Fruit fly (Drosophila melanogaster) whole organism, embryonic: ENCODE measurements around the gene LysRS.

Experiments used
- Bteb2 ChIP-seq: fragments of 200-800 bp; sonication (Bioruptor generic); optimal IDR thresholded peaks from 2 replicates; lab custom pipeline; 2016; ENCODE audit warnings: missing biosample characterization, missing genetic modification characterization
- CG10267 ChIP-seq: fragments of 200-800 bp; sonication (Bioruptor generic); optimal IDR thresholded peaks from 2 replicates; lab custom pipeline; 2018; ENCODE audit warnings: missing biosample characterization, mild to moderate bottlenecking, missing genetic modification characterization, moderate library complexity
- CG10366 ChIP-seq: fragments of 200-800 bp; sonication (Bioruptor generic); IDR thresholded peaks from 2 replicates; pipeline ENCODE4 v1.3.6; 2022; ENCODE audit warnings: missing biosample characterization, missing genetic modification characterization
- CG10462 ChIP-seq: fragments of 200-800 bp; sonication (Bioruptor generic); optimal IDR thresholded peaks from 2 replicates; lab custom pipeline; 2016; ENCODE audit warnings: missing biosample characterization, missing genetic modification characterization
- CG11695 ChIP-seq: fragments of 200-800 bp; sonication (Bioruptor generic); IDR thresholded peaks from 3 replicates; pipeline ENCODE4 v1.3.6; 2022; ENCODE audit warnings: missing biosample characterization, missing genetic modification characterization
- CG13624 ChIP-seq: fragments of 200-800 bp; sonication (Bioruptor generic); optimal IDR thresholded peaks from 2 replicates; lab custom pipeline; 2016; ENCODE audit warnings: missing biosample characterization, missing genetic modification characterization
- CG14050 ChIP-seq: fragments of 200-800 bp; sonication (Bioruptor generic); IDR thresholded peaks from 3 replicates; pipeline ENCODE4 v1.3.6; 2022; ENCODE audit warnings: missing biosample characterization, missing genetic modification characterization
- CG14441 ChIP-seq: fragments of 200-800 bp; sonication (Bioruptor generic); IDR thresholded peaks from 2 replicates; pipeline ENCODE4 v1.3.6; 2022; ENCODE audit warnings: missing biosample characterization, missing genetic modification characterization
- CG14860 ChIP-seq: fragments of 200-800 bp; sonication (Bioruptor generic); IDR thresholded peaks from 3 replicates; pipeline ENCODE4 v1.3.6; 2022; ENCODE audit warnings: missing biosample characterization, missing genetic modification characterization; ENCODE audit not compliant: partially characterized antibody
- CG15011 ChIP-seq: fragments of 200-800 bp; sonication (Bioruptor generic); optimal IDR thresholded peaks from 3 replicates; lab custom pipeline; 2018; ENCODE audit warnings: missing biosample characterization, mild to moderate bottlenecking, missing genetic modification characterization
- CG15601 ChIP-seq: fragments of 200-800 bp; sonication (Bioruptor generic); optimal IDR thresholded peaks from 3 replicates; lab custom pipeline; 2019; ENCODE audit warnings: missing biosample characterization, mild to moderate bottlenecking, missing genetic modification characterization, moderate library complexity
- CG17802 ChIP-seq: fragments of 200-800 bp; sonication (Bioruptor generic); optimal IDR thresholded peaks from 2 replicates; lab custom pipeline; 2018; ENCODE audit warnings: missing biosample characterization, mild to moderate bottlenecking, missing genetic modification characterization, moderate library complexity
- CG18764 ChIP-seq: fragments of 200-800 bp; sonication (Bioruptor generic); optimal IDR thresholded peaks from 3 replicates; lab custom pipeline; 2016; ENCODE audit warnings: missing biosample characterization, missing genetic modification characterization
- CG2678 ChIP-seq: fragments of 200-800 bp; sonication (Bioruptor generic); optimal IDR thresholded peaks from 3 replicates; lab custom pipeline; 2019; ENCODE audit warnings: missing biosample characterization, mild to moderate bottlenecking, missing genetic modification characterization, moderate library complexity
- CG2712 ChIP-seq: fragments of 200-800 bp; optimal IDR thresholded peaks from 3 replicates; lab custom pipeline; 2019; ENCODE audit warnings: missing biosample characterization, mild to moderate bottlenecking, missing genetic modification characterization, moderate library complexity
- CG3065 ChIP-seq: fragments of 200-800 bp; sonication (Bioruptor generic); optimal IDR thresholded peaks from 2 replicates; lab custom pipeline; 2016; ENCODE audit warnings: missing biosample characterization, missing genetic modification characterization
- CG3407 ChIP-seq: fragments of 200-800 bp; sonication (Bioruptor generic); optimal IDR thresholded peaks from 2 replicates; lab custom pipeline; 2018; ENCODE audit warnings: missing biosample characterization, mild to moderate bottlenecking, missing genetic modification characterization
- CG34224 ChIP-seq: fragments of 200-800 bp; sonication (Bioruptor generic); IDR thresholded peaks from 3 replicates; pipeline ENCODE4 v1.3.6; 2022; ENCODE audit warnings: missing biosample characterization, missing genetic modification characterization; ENCODE audit not compliant: partially characterized antibody
- CG3847 ChIP-seq: fragments of 200-800 bp; sonication (Bioruptor generic); IDR thresholded peaks from 2 replicates; pipeline ENCODE4 v1.3.6; 2022; ENCODE audit warnings: missing biosample characterization, missing genetic modification characterization
- CG4328 ChIP-seq: fragments of 200-800 bp; sonication (Bioruptor generic); optimal IDR thresholded peaks from 3 replicates; lab custom pipeline; 2017; ENCODE audit warnings: missing biosample characterization, missing genetic modification reagents, missing genetic modification characterization
- CG4820 ChIP-seq: fragments of 200-800 bp; sonication (Bioruptor generic); optimal IDR thresholded peaks from 3 replicates; lab custom pipeline; 2016; ENCODE audit warnings: missing biosample characterization, missing genetic modification characterization
- CG7786 ChIP-seq: fragments of 200-800 bp; sonication (Bioruptor generic); optimal IDR thresholded peaks from 2 replicates; lab custom pipeline; 2016; ENCODE audit warnings: missing biosample characterization, missing genetic modification characterization
- CG8478 ChIP-seq: fragments of >200 bp; optimal IDR thresholded peaks from 2 replicates; lab custom pipeline; 2018
- Deaf1 ChIP-seq: fragments of 200-800 bp; optimal IDR thresholded peaks from 3 replicates; lab custom pipeline; 2019; ENCODE audit warnings: missing biosample characterization, mild to moderate bottlenecking, missing genetic modification characterization, moderate library complexity
- HHEX ChIP-seq: fragments of 200-800 bp; sonication (Bioruptor generic); optimal IDR thresholded peaks from 3 replicates; lab custom pipeline; 2017; ENCODE audit warnings: missing biosample characterization, mild to moderate bottlenecking, missing genetic modification characterization, missing genetic modification reagents
- HLH54F ChIP-seq: fragments of 200-800 bp; sonication (Bioruptor generic); optimal IDR thresholded peaks from 3 replicates; lab custom pipeline; 2016; ENCODE audit warnings: missing biosample characterization, missing genetic modification characterization
- Hmx ChIP-seq: fragments of 200-800 bp; sonication (Bioruptor generic); optimal IDR thresholded peaks from 2 replicates; lab custom pipeline; 2016; ENCODE audit warnings: missing biosample characterization, missing genetic modification characterization
- Hr78 ChIP-seq, 2 experiments: fragments of 200-800 bp in 1 of 2; fragments of >200 bp in 1 of 2; sonication (Bioruptor generic) in 1 of 2; optimal IDR thresholded peaks; 2 replicates each; lab custom pipeline; 2017 to 2019; ENCODE audit warnings: missing biosample characterization in 2 of 2, missing genetic modification characterization in 2 of 2, mild to moderate bottlenecking in 1 of 2, moderate library complexity in 1 of 2
- Optix ChIP-seq: fragments of 200-800 bp; sonication (Bioruptor generic); IDR thresholded peaks from 3 replicates; pipeline ENCODE4 v1.3.6; 2022; ENCODE audit warnings: missing biosample characterization, missing genetic modification characterization
- Side ChIP-seq: fragments of 200-800 bp; sonication (Bioruptor generic); optimal IDR thresholded peaks from 2 replicates; lab custom pipeline; 2016; ENCODE audit warnings: missing biosample characterization, missing genetic modification characterization
- Stat92E ChIP-seq, 3 experiments: fragments of >200 bp in 2 of 3; fragments of 200-800 bp in 1 of 3; sonication (Bioruptor generic) in 1 of 3; optimal IDR thresholded peaks; 2 replicates each; lab custom pipeline; 2017 to 2019; ENCODE audit warnings: missing biosample characterization in 3 of 3, missing genetic modification characterization in 3 of 3, mild to moderate bottlenecking in 1 of 3, moderate library complexity in 1 of 3
- az2 ChIP-seq: fragments of 200-800 bp; sonication (Bioruptor generic); optimal IDR thresholded peaks from 3 replicates; lab custom pipeline; 2016; ENCODE audit warnings: missing biosample characterization, missing genetic modification characterization
- dan ChIP-seq: fragments of 200-800 bp; sonication (Bioruptor generic); IDR thresholded peaks from 2 replicates; pipeline ENCODE4 v1.3.6; 2022; ENCODE audit warnings: missing biosample characterization, missing genetic modification characterization
- dpn ChIP-seq, 2 experiments: fragments of 200-800 bp; sonication (Bioruptor generic); optimal IDR thresholded peaks; 3 replicates each; lab custom pipeline; 2016; ENCODE audit warnings: missing biosample characterization in 2 of 2, missing genetic modification characterization in 2 of 2
- ftz-f1 ChIP-seq: fragments of 200-800 bp; sonication (Bioruptor generic); optimal IDR thresholded peaks from 2 replicates; lab custom pipeline; 2016; ENCODE audit warnings: missing biosample characterization, missing genetic modification characterization
- gfzf ChIP-seq: fragments of 200-800 bp; sonication (Bioruptor generic); optimal IDR thresholded peaks from 2 replicates; lab custom pipeline; 2016; ENCODE audit warnings: missing biosample characterization, mild to moderate bottlenecking, missing genetic modification characterization, moderate library complexity
- hth ChIP-seq: fragments of >200 bp; optimal IDR thresholded peaks from 2 replicates; lab custom pipeline; 2017; ENCODE audit warnings: inconsistent platforms
- ind ChIP-seq: fragments of 200-800 bp; sonication (Bioruptor generic); optimal IDR thresholded peaks from 3 replicates; lab custom pipeline; 2016; ENCODE audit warnings: missing biosample characterization, missing genetic modification characterization
- jigr1 ChIP-seq: fragments of 200-800 bp; sonication (Bioruptor generic); IDR thresholded peaks from 3 replicates; pipeline ENCODE4 v1.3.6; 2022; ENCODE audit warnings: missing biosample characterization, missing genetic modification characterization
- nau ChIP-seq: fragments of 200-800 bp; sonication (Bioruptor generic); optimal IDR thresholded peaks from 3 replicates; lab custom pipeline; 2017; ENCODE audit warnings: missing biosample characterization, mild to moderate bottlenecking, missing genetic modification characterization, missing genetic modification reagents
- nerfin-1 ChIP-seq: fragments of 200-800 bp; sonication (Bioruptor generic); optimal IDR thresholded peaks from 3 replicates; lab custom pipeline; 2019; ENCODE audit warnings: missing biosample characterization, mild to moderate bottlenecking, missing genetic modification characterization, moderate library complexity
- oc ChIP-seq: fragments of 200-800 bp; sonication (Bioruptor generic); optimal IDR thresholded peaks from 2 replicates; lab custom pipeline; 2018; ENCODE audit warnings: missing biosample characterization, mild to moderate bottlenecking, missing genetic modification characterization, moderate library complexity
- pho ChIP-seq: fragments of 200-800 bp; sonication (Bioruptor generic); optimal IDR thresholded peaks from 2 replicates; lab custom pipeline; 2016; ENCODE audit warnings: missing biosample characterization, missing genetic modification characterization
- pita ChIP-seq: fragments of 200-800 bp; sonication (Bioruptor generic); optimal IDR thresholded peaks from 2 replicates; lab custom pipeline; 2017; ENCODE audit warnings: missing biosample characterization, mild to moderate bottlenecking, missing genetic modification characterization
- pros ChIP-seq: fragments of 200-800 bp; sonication (Bioruptor generic); optimal IDR thresholded peaks from 3 replicates; lab custom pipeline; 2019; ENCODE audit warnings: missing biosample characterization, mild to moderate bottlenecking, missing genetic modification characterization, moderate library complexity
- sisA ChIP-seq: fragments of 200-800 bp; sonication (Bioruptor generic); IDR thresholded peaks from 2 replicates; pipeline ENCODE4 v1.3.6; 2022; ENCODE audit warnings: missing biosample characterization, missing genetic modification characterization
- sob ChIP-seq: fragments of 200-800 bp; sonication (Bioruptor generic); IDR thresholded peaks from 2 replicates; pipeline ENCODE4 v1.3.6; 2022; ENCODE audit warnings: missing biosample characterization, missing genetic modification characterization
- tin ChIP-seq: fragments of 200-800 bp; sonication (Bioruptor generic); optimal IDR thresholded peaks from 3 replicates; lab custom pipeline; 2016; ENCODE audit warnings: missing biosample characterization, missing genetic modification characterization
- ttk ChIP-seq: fragments of 200-800 bp; sonication (Bioruptor generic); IDR thresholded peaks from 2 replicates; pipeline ENCODE4 v2.1.2; 2022; ENCODE audit warnings: missing biosample characterization, missing genetic modification characterization
- wdn ChIP-seq: fragments of 200-800 bp; sonication (Bioruptor generic); IDR thresholded peaks from 2 replicates; pipeline ENCODE4 v1.3.6; 2022; ENCODE audit warnings: missing biosample characterization, missing genetic modification characterization

LysRS gene

DNA sequence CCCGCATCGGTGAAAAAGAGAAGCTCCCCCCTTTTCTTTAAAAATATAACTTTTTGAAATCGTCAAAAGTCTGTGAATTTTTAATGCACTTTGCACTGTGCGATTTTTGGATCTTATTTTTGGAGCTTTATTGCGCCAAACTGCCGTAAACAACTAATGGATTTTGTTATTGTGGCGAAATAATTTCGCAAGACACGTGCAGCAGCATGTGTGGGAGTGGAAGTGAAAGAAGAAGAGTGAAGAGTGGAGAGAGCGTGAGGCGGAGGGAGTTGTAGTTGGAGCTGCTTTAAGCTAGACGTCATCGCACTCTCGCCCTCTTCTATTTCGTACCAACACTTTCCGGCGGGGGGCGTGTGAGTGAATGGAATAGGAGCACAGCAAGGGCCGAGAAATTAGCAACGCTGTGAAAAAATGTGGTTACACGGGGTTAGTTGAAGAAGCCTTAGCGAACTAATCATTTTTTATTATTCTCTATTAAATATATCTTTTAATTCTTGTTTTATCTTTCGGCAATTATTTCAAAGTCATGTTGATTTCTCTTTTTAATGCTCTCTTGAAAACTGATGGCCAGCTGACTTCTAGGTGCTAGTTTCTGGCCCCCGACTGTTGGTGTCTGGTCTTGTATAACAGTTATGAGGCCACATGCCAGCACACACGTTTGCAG lies 25.1 kb downstream of the LysRS start (continued):
- TF ChIP-seq wdn (GFP tag; lab: Robert Waterston, UW) = peak; percentile 88
- peak; percentile 93 for TF ChIP-seq CG3847 (GFP tag; lab: Robert Waterston, UW)
- peak; percentile 89 for TF ChIP-seq CG3407 (GFP tag; lab: Kevin White, UChicago)
- peak; percentile 68 for TF ChIP-seq CG17802 (tag; lab: Kevin White, UChicago)
- TF ChIP-seq Stat92E (GFP tag; optimal IDR thresholded peaks at IDR 0.05; lab: Kevin White, UChicago) = no peak
- no peak for TF ChIP-seq CG14860 (GFP tag; lab: Robert Waterston, UW)
- TF ChIP-seq Bteb2 = peak; percentile 78
- peak; percentile 91 for TF ChIP-seq oc (tag; lab: Kevin White, UChicago)
- peak; percentile 88 for TF ChIP-seq tin (GFP tag; lab: Kevin White, UChicago)
- TF ChIP-seq Deaf1 (tag; lab: Kevin White, UChicago) = peak; percentile 74
- TF ChIP-seq Optix = peak; percentile 92
- TF ChIP-seq CG4328 (GFP tag; lab: Kevin White, UChicago) = peak; percentile 96
- peak; percentile 38; the same call in 1 of the 2 replicates for TF ChIP-seq dan (GFP tag; lab: Robert Waterston, UW)
- TF ChIP-seq CG14441 (GFP tag; lab: Robert Waterston, UW) = peak; percentile 93
- TF ChIP-seq hth = no peak
- peak; percentile 60 to 91 for TF ChIP-seq dpn (GFP tag; optimal IDR thresholded peaks at IDR 0.05; lab: Kevin White, UChicago)
- TF ChIP-seq CG18764 (GFP tag; lab: Kevin White, UChicago) = peak; percentile 80
- peak; percentile 86 for TF ChIP-seq CG10267
- TF ChIP-seq Hr78 (GFP tag; optimal IDR thresholded peaks at IDR 0.05; lab: Kevin White, UChicago) = peak in 1 of 2 experiments; percentile 83
- TF ChIP-seq Side (GFP tag; lab: Kevin White, UChicago) = peak; percentile 39
- peak; percentile 96 for TF ChIP-seq HHEX (GFP tag; lab: Kevin White, UChicago)
- peak; percentile 56 for TF ChIP-seq HLH54F (GFP tag; lab: Kevin White, UChicago)
- TF ChIP-seq ttk (GFP tag; lab: Robert Waterston, UW) = peak; percentile 88
- peak; percentile 89 for TF ChIP-seq az2 (GFP tag; lab: Kevin White, UChicago)
- TF ChIP-seq CG15601 = peak; percentile 92
- TF ChIP-seq sisA (GFP tag; lab: Robert Waterston, UW) = peak; percentile 93
- no peak for TF ChIP-seq CG8478 (lab: Kevin White, UChicago)
- peak; percentile 92 for TF ChIP-seq nau (GFP tag; lab: Kevin White, UChicago)
- TF ChIP-seq CG15011 (GFP tag; lab: Kevin White, UChicago) = peak; percentile 93
- peak; percentile 66 for TF ChIP-seq pho (GFP tag; lab: Kevin White, UChicago)
- TF ChIP-seq CG7786 (GFP tag; lab: Kevin White, UChicago) = peak; percentile 52
- no peak for TF ChIP-seq pros (GFP tag; lab: Kevin White, UChicago)
- TF ChIP-seq jigr1 (GFP tag; lab: Robert Waterston, UW) = peak; percentile 90
- TF ChIP-seq CG2678 (tag; lab: Kevin White, UChicago) = peak; percentile 98
- TF ChIP-seq CG14050 (GFP tag; lab: Robert Waterston, UW) = peak; percentile 92
- TF ChIP-seq CG11695 (GFP tag; lab: Robert Waterston, UW) = peak; percentile 95
- TF ChIP-seq CG10462 (GFP tag; lab: Kevin White, UChicago) = peak; percentile 79
- peak; percentile 72 for TF ChIP-seq Hmx (GFP tag; lab: Kevin White, UChicago)
- no peak for TF ChIP-seq CG34224 (GFP tag; lab: Robert Waterston, UW)
- TF ChIP-seq ftz-f1 = peak; percentile 44
- TF ChIP-seq gfzf = no peak
- peak; percentile 95 for TF ChIP-seq CG2712 (tag; lab: Kevin White, UChicago)
- TF ChIP-seq CG13624 (GFP tag; lab: Kevin White, UChicago) = peak; percentile 45
- peak; percentile 92 for TF ChIP-seq ind (GFP tag; lab: Kevin White, UChicago)
- TF ChIP-seq CG3065 (GFP tag; lab: Kevin White, UChicago) = peak; percentile 82
- no peak for TF ChIP-seq pita
- peak; percentile 77 for TF ChIP-seq CG4820 (GFP tag; lab: Kevin White, UChicago)
- TF ChIP-seq CG10366 (GFP tag; lab: Robert Waterston, UW) = peak; percentile 94
- TF ChIP-seq nerfin-1 = peak; percentile 91
- TF ChIP-seq sob (GFP tag; lab: Robert Waterston, UW) = peak; percentile 94
